Fruit fly (Drosophila melanogaster): Measurements from ENCODE around the gene CG31191.
A peak's percentile ranks its signal among the peaks of the same experiment; 100 is the strongest.

CG31191 gene

DNA sequence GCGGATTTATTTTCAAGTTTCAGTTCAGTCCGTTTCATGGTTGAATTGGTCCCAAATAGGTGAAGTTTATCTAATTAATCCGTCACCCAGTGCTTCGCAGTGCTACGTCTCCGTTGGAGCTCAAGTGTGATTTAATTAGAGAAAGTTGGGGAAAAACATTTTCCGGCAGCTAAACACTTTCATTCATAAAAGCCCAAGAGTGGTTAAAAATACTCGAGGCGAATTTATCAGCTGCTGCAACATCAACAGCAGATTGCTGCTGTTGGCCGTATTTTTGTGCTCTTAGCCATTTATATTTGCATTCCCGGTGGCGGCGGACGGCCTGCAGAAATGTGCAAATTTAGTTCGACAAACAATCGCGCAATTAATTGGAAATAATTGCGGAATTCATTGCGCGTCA, 43.7 kb downstream of the CG31191 start, which contains the start of gene Grik:
Gene Grik (plus strand): TSS at position 301 of the 400 bp plus-strand sequence.
- TF ChIP-seq CG1620 (GFP tag; optimal IDR thresholded peaks at IDR 0.05) (no peak), cic (GFP tag; optimal IDR thresholded peaks at IDR 0.05) (no peak), CG14711 (tag; optimal IDR thresholded peaks at IDR 0.05) (no peak), Crg-1 (GFP tag; optimal IDR thresholded peaks at IDR 0.05) (no peak), CG7101 (tag; optimal IDR thresholded peaks at IDR 0.05) (no peak), CG12768 (GFP tag; optimal IDR thresholded peaks at IDR 0.05) (no peak), CG11617 (GFP tag; optimal IDR thresholded peaks at IDR 0.05) (no peak)

dm6 chr3R:20897128-20897527, 48.2 kb downstream of the CG31191 start, which contains the start of gene Ktl:
Ktl (minus strand) TSS chr3R:20897320.
- no peak for TF ChIP-seq Crg-1 (GFP tag; optimal IDR thresholded peaks at IDR 0.05)
- no peak for TF ChIP-seq CG7045 (GFP tag; optimal IDR thresholded peaks at IDR 0.05)
- TF ChIP-seq Hr96 (GFP tag; optimal IDR thresholded peaks at IDR 0.05), result no peak
- TF ChIP-seq CG33017 (tag; optimal IDR thresholded peaks at IDR 0.05), result no peak
- TF ChIP-seq CG7101 (tag; optimal IDR thresholded peaks at IDR 0.05), result no peak

DNA sequence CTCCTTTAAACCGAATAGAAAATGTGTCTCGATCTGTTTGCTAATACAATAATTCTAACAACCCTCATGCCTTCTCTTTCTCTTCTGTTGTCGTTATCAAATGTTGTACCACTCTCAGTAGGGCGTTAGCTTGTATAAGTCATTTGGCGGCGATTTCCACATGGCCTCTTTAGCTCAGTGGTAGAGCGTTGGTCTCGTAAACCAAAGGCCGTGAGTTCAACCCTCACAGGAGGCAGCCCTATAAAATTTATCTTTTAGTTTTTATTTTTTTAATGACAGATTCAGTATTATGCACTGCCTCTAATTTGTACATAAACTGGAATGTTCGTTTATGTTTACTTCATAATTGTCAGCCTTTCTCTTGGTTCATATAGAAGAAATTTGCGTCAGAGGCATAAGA, 53.8 kb downstream of the CG31191 start:
- TF ChIP-seq tj (GFP tag; optimal IDR thresholded peaks at IDR 0.05) (no peak), bab1 (GFP tag; optimal IDR thresholded peaks at IDR 0.05) (no peak), CG11617 (GFP tag; optimal IDR thresholded peaks at IDR 0.05) (no peak), Clk (GFP tag; optimal IDR thresholded peaks at IDR 0.05) (no peak), CG7045 (GFP tag; optimal IDR thresholded peaks at IDR 0.05) (no peak), CG12768 (GFP tag; optimal IDR thresholded peaks at IDR 0.05) (no peak), ovo (GFP tag; optimal IDR thresholded peaks at IDR 0.05) (no peak), CG7101 (tag; optimal IDR thresholded peaks at IDR 0.05) (no peak)

- TF ChIP-seq bab1 (GFP tag; optimal IDR thresholded peaks at IDR 0.05) (no peak), cic (GFP tag; optimal IDR thresholded peaks at IDR 0.05) (peak; percentile 5)
These were observed 54.4 kb downstream of the CG31191 start for dm6 chr3R:20890920-20891319.

DNA sequence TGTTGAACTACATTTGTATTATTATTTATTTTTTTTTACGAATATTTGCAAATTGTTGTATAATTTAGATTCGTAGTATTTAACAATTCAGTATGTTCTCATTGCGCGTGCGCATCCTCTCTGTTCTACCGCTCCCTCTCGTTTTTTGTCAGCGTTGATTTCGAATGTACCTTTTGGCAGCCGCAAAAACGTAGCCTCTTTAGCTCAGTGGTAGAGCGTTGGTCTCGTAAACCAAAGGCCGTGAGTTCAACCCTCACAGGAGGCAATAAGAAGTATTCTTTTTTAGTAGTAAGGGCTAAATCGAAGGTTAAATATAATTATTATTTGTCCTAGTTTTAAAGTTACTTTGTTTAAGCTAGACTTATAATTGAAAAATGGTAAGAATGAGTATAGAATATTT, 54.8 kb downstream of the CG31191 start:
- TF ChIP-seq CG14711 (tag; optimal IDR thresholded peaks at IDR 0.05) (no peak), toe (GFP tag; optimal IDR thresholded peaks at IDR 0.05) (no peak), cic (GFP tag; optimal IDR thresholded peaks at IDR 0.05) (no peak), kay (GFP tag; ENCODE audit: borderline replicate concordance) (peak; percentile 33), CG7101 (tag; optimal IDR thresholded peaks at IDR 0.05) (no peak)

DNA sequence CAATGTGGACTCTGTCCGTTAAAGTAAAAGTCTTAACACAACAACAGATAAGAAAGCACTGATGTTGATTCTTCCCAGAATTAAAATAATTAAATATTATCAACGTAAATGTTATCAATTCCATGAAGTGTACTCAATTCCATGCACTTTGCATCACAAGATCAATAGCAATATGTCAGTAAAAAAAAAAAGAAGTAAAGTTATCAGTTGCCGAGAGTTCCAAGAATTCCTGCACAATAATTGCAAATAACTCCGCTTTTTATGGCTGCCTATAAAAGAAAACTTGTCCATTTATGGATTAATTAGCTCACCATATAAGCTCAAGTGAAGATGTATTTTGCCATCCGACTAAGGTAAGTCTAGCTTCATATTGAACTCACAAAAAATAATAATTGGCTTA, 67.9 kb downstream of the CG31191 start, which contains the start of gene TotZ:
Gene TotZ (plus strand): TSS at position 301 of the 400 bp plus-strand sequence.
- TF ChIP-seq ovo (GFP tag; optimal IDR thresholded peaks at IDR 0.05) (no peak), Clk (GFP tag; optimal IDR thresholded peaks at IDR 0.05) (no peak), bab1 (GFP tag; optimal IDR thresholded peaks at IDR 0.05) (no peak), cic (GFP tag; optimal IDR thresholded peaks at IDR 0.05) (no peak), pad (GFP tag; optimal IDR thresholded peaks at IDR 0.05) (no peak), CG7045 (GFP tag; optimal IDR thresholded peaks at IDR 0.05) (no peak), Crg-1 (GFP tag; optimal IDR thresholded peaks at IDR 0.05) (no peak), CG11617 (GFP tag; optimal IDR thresholded peaks at IDR 0.05) (no peak), CG14711 (tag; optimal IDR thresholded peaks at IDR 0.05) (no peak), CG5204 (GFP tag; optimal IDR thresholded peaks at IDR 0.05) (no peak), CG7101 (tag; optimal IDR thresholded peaks at IDR 0.05) (no peak), Mnt (GFP tag; optimal IDR thresholded peaks at IDR 0.05) (no peak), Hr96 (GFP tag; optimal IDR thresholded peaks at IDR 0.05) (no peak), toe (GFP tag; optimal IDR thresholded peaks at IDR 0.05) (no peak), cnc (optimal IDR thresholded peaks at IDR 0.05) (no peak), CG12768 (GFP tag; optimal IDR thresholded peaks at IDR 0.05) (no peak), kay (GFP tag; ENCODE audit: borderline replicate concordance) (no peak), tj (GFP tag; optimal IDR thresholded peaks at IDR 0.05) (no peak), CG1620 (GFP tag; optimal IDR thresholded peaks at IDR 0.05) (no peak)

DNA sequence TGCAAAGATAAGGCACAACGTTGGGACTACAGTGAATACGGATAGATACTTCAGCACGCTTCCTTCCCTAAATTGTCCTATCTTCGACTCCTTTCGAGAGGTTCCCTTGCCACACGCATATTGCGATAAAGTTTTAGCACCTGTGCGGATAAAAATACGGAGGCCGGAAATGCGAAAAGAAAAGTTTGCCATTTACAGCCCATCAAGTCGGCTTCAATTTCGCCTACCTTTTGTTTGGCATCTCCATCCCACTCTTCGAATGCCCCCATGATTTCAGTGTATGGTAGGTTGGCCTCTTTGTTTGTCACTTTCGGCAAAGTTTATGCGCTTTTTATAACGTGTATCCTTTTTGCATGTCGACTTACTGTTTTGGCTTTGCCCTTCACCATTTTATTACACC, 68.7 kb downstream of the CG31191 start:
- TF ChIP-seq tj (GFP tag; optimal IDR thresholded peaks at IDR 0.05), result no peak
- TF ChIP-seq Crg-1 (GFP tag; optimal IDR thresholded peaks at IDR 0.05), result no peak

DNA sequence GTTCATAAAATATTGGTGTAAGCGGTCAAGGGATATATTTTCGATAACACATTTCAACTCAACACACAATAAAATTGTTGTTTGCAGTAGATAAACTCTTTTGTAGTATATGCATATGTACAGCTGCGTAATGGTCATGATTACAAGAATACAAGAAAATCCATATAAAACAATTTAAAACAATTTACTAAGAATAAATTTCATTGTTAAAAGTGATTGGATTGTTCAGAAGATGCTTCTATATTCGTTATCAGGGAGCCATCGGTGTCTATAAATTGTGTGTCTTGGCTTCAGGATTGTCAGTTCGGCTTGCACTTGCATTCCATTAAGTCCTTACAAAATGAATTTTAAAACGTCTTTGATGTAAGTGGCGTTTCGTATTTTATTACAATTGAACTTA, 71.7 kb downstream of the CG31191 start, which contains the start of gene TotB:
Gene TotB (plus strand): TSS at position 301 of the 400 bp plus-strand sequence.
- no peak for TF ChIP-seq CG7101 (tag; optimal IDR thresholded peaks at IDR 0.05)
- no peak for TF ChIP-seq pad (GFP tag; optimal IDR thresholded peaks at IDR 0.05)
- no peak for TF ChIP-seq CG12768 (GFP tag; optimal IDR thresholded peaks at IDR 0.05)
- no peak for TF ChIP-seq toe (GFP tag; optimal IDR thresholded peaks at IDR 0.05)
- no peak for TF ChIP-seq CG33017 (tag; optimal IDR thresholded peaks at IDR 0.05)
- TF ChIP-seq CG1620 (GFP tag; optimal IDR thresholded peaks at IDR 0.05), result no peak
- no peak for TF ChIP-seq cic (GFP tag; optimal IDR thresholded peaks at IDR 0.05)
- TF ChIP-seq bab1 (GFP tag; optimal IDR thresholded peaks at IDR 0.05), result no peak
- TF ChIP-seq CG5204 (GFP tag; optimal IDR thresholded peaks at IDR 0.05), result no peak
- TF ChIP-seq ovo (GFP tag; optimal IDR thresholded peaks at IDR 0.05), result no peak
- no peak for TF ChIP-seq Hr96 (GFP tag; optimal IDR thresholded peaks at IDR 0.05)
- no peak for TF ChIP-seq CG14711 (tag; optimal IDR thresholded peaks at IDR 0.05)
- TF ChIP-seq kay (GFP tag; ENCODE audit: borderline replicate concordance), result no peak
- no peak for TF ChIP-seq CG11617 (GFP tag; optimal IDR thresholded peaks at IDR 0.05)
- TF ChIP-seq tj (GFP tag; optimal IDR thresholded peaks at IDR 0.05), result no peak
- TF ChIP-seq cnc (optimal IDR thresholded peaks at IDR 0.05), result no peak
- no peak for TF ChIP-seq Clk (GFP tag; optimal IDR thresholded peaks at IDR 0.05)
